Worm (Caenorhabditis elegans): Measurements from ENCODE around the gene C15H7.4.
A peak's percentile ranks its signal among the peaks of the same experiment; 100 is the strongest.

C15H7.4 gene

ce11 chrIII:9621840-9622525 lies 33.7 kb downstream of the C15H7.4 start (continued):
- TF ChIP-seq ceh-8 (GFP tag; optimal IDR thresholded peaks at IDR 0.05) (no peak), nhr-71 (tag; optimal IDR thresholded peaks at IDR 0.05) (peak; percentile 54), ztf-4 (tag; optimal IDR thresholded peaks at IDR 0.05) (no peak), rnt-1 (tag; optimal IDR thresholded peaks at IDR 0.05) (peak; percentile 33), nhr-19 (GFP tag; conservative IDR thresholded peaks at IDR 0.05) (0 out of 2 replicates have a peak, but pooled peaks have one; percentile 1), snpc-4 (tag; optimal IDR thresholded peaks at IDR 0.05) (no peak), efl-3 (GFP tag; optimal IDR thresholded peaks at IDR 0.05) (no peak), lsy-2 (tag; optimal IDR thresholded peaks at IDR 0.05) (peak in 1 of 2 experiments; percentile 27), nhr-84 (tag; optimal IDR thresholded peaks at IDR 0.05) (no peak), snu-23 (GFP tag; optimal IDR thresholded peaks at IDR 0.05) (peak; percentile 51)

DNA sequence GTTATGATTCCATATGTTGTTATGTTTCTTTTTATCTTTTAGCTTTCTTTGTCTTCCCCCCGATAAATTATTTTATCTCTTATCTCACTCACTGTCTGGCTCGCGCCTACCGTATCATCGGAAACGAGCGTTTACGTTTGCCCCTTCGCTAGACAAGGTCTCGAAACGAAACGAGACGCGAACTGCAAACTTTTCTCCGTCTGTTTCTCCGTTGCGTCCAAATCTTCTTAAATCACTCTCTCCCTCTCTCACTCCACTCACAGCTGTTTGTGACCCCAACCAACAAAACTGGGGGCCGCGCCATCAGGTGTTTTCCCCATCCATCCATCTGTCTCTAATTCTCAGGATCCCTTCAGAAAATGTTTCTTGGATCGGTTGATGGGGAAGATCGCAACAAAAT lies 35.6 kb downstream of the C15H7.4 start:
- peak; percentile 28 to 32 for TF ChIP-seq lin-35 (GFP tag; optimal IDR thresholded peaks at IDR 0.05)
- TF ChIP-seq blmp-1 (tag; optimal IDR thresholded peaks at IDR 0.05) = peak; percentile 74
- peak; percentile 30 for TF ChIP-seq unc-130 (tag; optimal IDR thresholded peaks at IDR 0.05)
- TF ChIP-seq lin-13 (GFP tag; optimal IDR thresholded peaks at IDR 0.05) = peak; percentile 57
- TF ChIP-seq nhr-19 (GFP tag; conservative IDR thresholded peaks at IDR 0.05) = peak; percentile 68
- TF ChIP-seq irx-1 (tag; optimal IDR thresholded peaks at IDR 0.05) = no peak
- TF ChIP-seq Y116A8C.19 (tag; optimal IDR thresholded peaks at IDR 0.05; ENCODE audit: borderline replicate concordance) = no peak
- TF ChIP-seq lsy-2 (tag; optimal IDR thresholded peaks at IDR 0.05) = peak in 1 of 2 experiments; percentile 56
- TF ChIP-seq nhr-90 (tag; optimal IDR thresholded peaks at IDR 0.05; ENCODE audit: poor library complexity) = peak; percentile 18
- TF ChIP-seq nhr-85 (tag) = peak; percentile 81
- no peak for TF ChIP-seq unc-30 (tag; optimal IDR thresholded peaks at IDR 0.05)
- TF ChIP-seq mab-9 (GFP tag; IDR thresholded peaks at IDR 0.05) = peak; percentile 29; the same call in 1 of the 2 replicates
- TF ChIP-seq xbp-1 (tag; optimal IDR thresholded peaks at IDR 0.05) = peak; percentile 20
- peak; percentile 27 to 37 for TF ChIP-seq efl-1 (optimal IDR thresholded peaks at IDR 0.05)
- TF ChIP-seq efl-1 (GFP tag; optimal IDR thresholded peaks at IDR 0.05 in 1 of 2) = peak; percentile 22 to 91
- TF ChIP-seq pag-3 (tag; optimal IDR thresholded peaks at IDR 0.05; ENCODE audit: borderline replicate concordance, insufficient read depth) = no peak
- no peak for TF ChIP-seq grh-1 (GFP tag; IDR thresholded peaks at IDR 0.05)
- peak; percentile 32 for TF ChIP-seq swsn-7 (tag; optimal IDR thresholded peaks at IDR 0.05)
- peak; percentile 69 for TF ChIP-seq snu-23 (GFP tag; optimal IDR thresholded peaks at IDR 0.05)
- TF ChIP-seq tbx-2 (tag; optimal IDR thresholded peaks at IDR 0.05) = peak; percentile 36
- peak; percentile 83 for TF ChIP-seq nhr-71 (tag; optimal IDR thresholded peaks at IDR 0.05)
- TF ChIP-seq mdl-1 (tag; optimal IDR thresholded peaks at IDR 0.05) = peak in 1 of 2 experiments; percentile 46
- no peak for TF ChIP-seq pqm-1 (tag; optimal IDR thresholded peaks at IDR 0.05)
- TF ChIP-seq lin-14 (GFP tag; optimal IDR thresholded peaks at IDR 0.05) = peak; percentile 80
- TF ChIP-seq egl-13 (tag; optimal IDR thresholded peaks at IDR 0.05) = no peak
- TF ChIP-seq dsc-1 (tag; optimal IDR thresholded peaks at IDR 0.05) = peak; percentile 87
- peak; percentile 30 for TF ChIP-seq nhr-47 (tag; optimal IDR thresholded peaks at IDR 0.05)
- peak in 2 of 3 experiments; percentile 8 to 22 for TF ChIP-seq dpl-1 (GFP tag; optimal IDR thresholded peaks at IDR 0.05)
- peak; percentile 85 for TF ChIP-seq rnt-1 (tag; optimal IDR thresholded peaks at IDR 0.05)
- peak; percentile 31 for TF ChIP-seq mep-1 (tag; optimal IDR thresholded peaks at IDR 0.05)
- peak; percentile 43 for TF ChIP-seq nhr-20 (tag; optimal IDR thresholded peaks at IDR 0.05)
- peak; percentile 19 for TF ChIP-seq ztf-4 (tag; optimal IDR thresholded peaks at IDR 0.05)

DNA sequence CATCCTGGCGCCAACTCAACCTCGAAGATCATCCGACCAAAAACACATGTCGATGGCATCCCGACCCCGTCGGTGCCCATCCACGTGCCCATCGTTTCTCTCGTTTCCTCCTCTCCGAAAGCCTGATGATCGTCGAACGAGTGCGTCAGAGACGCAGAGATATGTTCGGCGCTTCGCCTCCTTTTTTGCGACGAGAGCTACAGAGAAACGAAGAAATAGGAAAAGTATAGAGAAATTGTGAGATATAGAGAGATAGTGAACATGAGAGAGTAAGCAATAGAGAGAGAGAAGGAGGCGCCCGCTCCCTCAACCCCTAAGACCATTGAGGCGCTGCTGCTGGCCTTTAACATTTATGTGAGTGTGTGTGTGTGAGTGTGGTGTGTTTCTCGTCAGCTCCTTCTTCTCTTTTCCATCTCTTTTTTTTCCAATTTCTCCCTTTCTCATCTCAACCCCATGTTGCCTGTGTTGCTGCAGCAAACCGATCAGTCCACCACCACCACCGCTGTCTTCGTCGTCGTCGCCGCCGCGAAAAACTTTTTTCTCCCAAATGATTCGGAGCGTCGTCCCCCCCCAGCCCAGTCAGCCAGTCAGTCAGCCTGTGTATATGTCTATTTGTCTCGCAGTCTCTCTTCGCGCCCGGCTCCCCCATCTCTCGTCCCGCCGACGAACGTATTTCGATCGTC lies 36.5 kb downstream of the C15H7.4 start, which contains the start of gene hlh-11:
hlh-11 (plus strand) TSS at position 633 of the 683 bp plus-strand sequence.
- TF ChIP-seq unc-62 (GFP tag; optimal IDR thresholded peaks at IDR 0.05) = no peak
- peak; percentile 98 for TF ChIP-seq snu-23 (GFP tag; optimal IDR thresholded peaks at IDR 0.05)
- no peak for TF ChIP-seq nhr-84 (tag; optimal IDR thresholded peaks at IDR 0.05)
- TF ChIP-seq jun-1 (tag; optimal IDR thresholded peaks at IDR 0.05) = peak; percentile 88
- TF ChIP-seq dsc-1 (tag; optimal IDR thresholded peaks at IDR 0.05) = peak; percentile 95
- TF ChIP-seq fkh-8 (tag; optimal IDR thresholded peaks at IDR 0.05) = peak; percentile 90
- no peak for TF ChIP-seq tlp-1 (tag; optimal IDR thresholded peaks at IDR 0.05)
- peak; percentile 79 for TF ChIP-seq nhr-11 (tag; optimal IDR thresholded peaks at IDR 0.05)
- TF ChIP-seq aha-1 (tag; optimal IDR thresholded peaks at IDR 0.05) = peak; percentile 41
- peak; percentile 27 for TF ChIP-seq pqm-1 (tag; optimal IDR thresholded peaks at IDR 0.05)
- TF ChIP-seq lin-13 (GFP tag; optimal IDR thresholded peaks at IDR 0.05) = peak; percentile 81
- TF ChIP-seq isw-1 (GFP tag; IDR thresholded peaks at IDR 0.05) = peak; percentile 65
- peak; percentile 94 for TF ChIP-seq tbx-2 (tag; optimal IDR thresholded peaks at IDR 0.05)
- no peak for TF ChIP-seq ets-5 (GFP tag; IDR thresholded peaks at IDR 0.05)
- TF ChIP-seq rnt-1 (tag; optimal IDR thresholded peaks at IDR 0.05) = peak; percentile 93
- peak; percentile 41 for TF ChIP-seq F16B12.6 (tag; optimal IDR thresholded peaks at IDR 0.05)
- TF ChIP-seq hpl-2 (GFP tag; optimal IDR thresholded peaks at IDR 0.05) = no peak
- TF ChIP-seq lin-39 (tag; optimal IDR thresholded peaks at IDR 0.05) = peak; percentile 2
- no peak for TF ChIP-seq ama-1 (optimal IDR thresholded peaks at IDR 0.05)
